Fruit fly (Drosophila melanogaster) whole organism, pupa: ENCODE data around the gene dpr3.

ENCODE experiments used
- CG15710 ChIP-seq: fragments of 200-800 bp; sonication (Bioruptor generic); optimal IDR thresholded peaks from 2 replicates; lab custom pipeline; 2018; ENCODE audit warnings: missing biosample characterization, mild to moderate bottlenecking, missing genetic modification characterization, moderate library complexity
- CG17806 ChIP-seq: fragments of 200-800 bp; sonication (Bioruptor generic); optimal IDR thresholded peaks from 2 replicates; lab custom pipeline; 2018; ENCODE audit warnings: missing biosample characterization, mild to moderate bottlenecking, missing genetic modification characterization, moderate library complexity
- EcR ChIP-seq: fragments of 200-800 bp; sonication (Bioruptor generic); optimal IDR thresholded peaks from 3 replicates; lab custom pipeline; 2019; ENCODE audit warnings: missing biosample characterization, missing genetic modification characterization, mild to moderate bottlenecking, moderate library complexity, missing genetic modification reagents
- Snoo ChIP-seq: fragments of 200-800 bp; sonication (Bioruptor generic); optimal IDR thresholded peaks from 3 replicates; lab custom pipeline; 2017; ENCODE audit warnings: missing biosample characterization, mild to moderate bottlenecking, missing genetic modification characterization, inconsistent platforms
- rn ChIP-seq: fragments of 200-800 bp; sonication (Bioruptor generic); IDR thresholded peaks from 2 replicates; pipeline ENCODE4 v1.3.6; 2022; ENCODE audit warnings: missing biosample characterization, missing genetic modification characterization

dm6 chr2L:2130157-2130987 lies 20.7 kb upstream of the dpr3 start, which contains the start of gene Glyp:
- TF ChIP-seq EcR (GFP tag; lab: Kevin White, UChicago): peak; percentile 97
- TF ChIP-seq rn (GFP tag; lab: Robert Waterston, UW): peak; percentile 85
- TF ChIP-seq Snoo (tag; lab: Kevin White, UChicago): peak; percentile 97
- peak; percentile 97 for TF ChIP-seq CG15710 (tag; lab: Kevin White, UChicago)
- peak; percentile 96 for TF ChIP-seq CG17806 (tag; lab: Kevin White, UChicago)
